Fruit fly (Drosophila melanogaster): ENCODE measurements around the gene CG12684.

CG12684 gene

dm6 chrX:4592258-4592657 lies 20.5 kb upstream of the CG12684 start:
- TF ChIP-seq crol (GFP tag; IDR thresholded peaks at IDR 0.05) (0 out of 2 replicates have a peak, but pooled peaks have one; percentile 30), H15 (GFP tag; IDR thresholded peaks at IDR 0.05) (no peak), cg (GFP tag; optimal IDR thresholded peaks at IDR 0.05) (peak; percentile 31), hkb (optimal IDR thresholded peaks at IDR 0.05) (no peak), hkb (GFP tag; IDR thresholded peaks at IDR 0.05) (no peak)

dm6 chrX:4590772-4591064 lies 19.0 kb upstream of the CG12684 start:
- TF ChIP-seq CG11696 (GFP tag; IDR thresholded peaks at IDR 0.05) (no peak), CG14441 (GFP tag; IDR thresholded peaks at IDR 0.05) (no peak), maf-S (GFP tag; optimal IDR thresholded peaks at IDR 0.05) (no peak), eve (GFP tag; optimal IDR thresholded peaks at IDR 0.05) (peak in 1 of 2 experiments; percentile 62), tin (GFP tag; optimal IDR thresholded peaks at IDR 0.05) (no peak), Nf-YC (tag; optimal IDR thresholded peaks at IDR 0.05) (no peak), gcm (GFP tag; optimal IDR thresholded peaks at IDR 0.05) (no peak), sc (optimal IDR thresholded peaks at IDR 0.05) (no peak), sc (GFP tag; optimal IDR thresholded peaks at IDR 0.05) (no peak), ap (GFP tag; IDR thresholded peaks at IDR 0.05) (no peak), ab (GFP tag; optimal IDR thresholded peaks at IDR 0.05) (no peak), hb (GFP tag; IDR thresholded peaks at IDR 0.05; ENCODE audit: partially characterized antibody) (no peak), vnd (GFP tag; IDR thresholded peaks at IDR 0.05; ENCODE audit: partially characterized antibody) (no peak), odd (GFP tag; optimal IDR thresholded peaks at IDR 0.05) (no peak), mirr (GFP tag; optimal IDR thresholded peaks at IDR 0.05) (no peak), Med (GFP tag) (no peak), cad (GFP tag; optimal IDR thresholded peaks at IDR 0.05) (no peak), CG17385 (GFP tag; optimal IDR thresholded peaks at IDR 0.05) (peak; percentile 69), CG15601 (tag; optimal IDR thresholded peaks at IDR 0.05) (no peak), CG2202 (tag; optimal IDR thresholded peaks at IDR 0.05) (no peak), peb (GFP tag; IDR thresholded peaks at IDR 0.05) (no peak), Awh (GFP tag; IDR thresholded peaks at IDR 0.05) (no peak), tup (GFP tag; optimal IDR thresholded peaks at IDR 0.05) (no peak), Mes4 (GFP tag; optimal IDR thresholded peaks at IDR 0.05) (no peak), CG2678 (tag; optimal IDR thresholded peaks at IDR 0.05) (peak; percentile 6), dmrt11E (tag; optimal IDR thresholded peaks at IDR 0.05) (no peak), CG4360 (GFP tag; IDR thresholded peaks at IDR 0.05) (peak; percentile 64; the same call in 1 of the 2 replicates), CG2116 (GFP tag; optimal IDR thresholded peaks at IDR 0.05) (no peak), kay (GFP tag; optimal IDR thresholded peaks at IDR 0.05) (no peak), bigmax (GFP tag; optimal IDR thresholded peaks at IDR 0.05) (no peak), Hr51 (GFP tag; optimal IDR thresholded peaks at IDR 0.05) (no peak)

dm6 chrX:4589951-4590771 lies 18.4 kb upstream of the CG12684 start:
- TF ChIP-seq CG18476 (GFP tag; optimal IDR thresholded peaks at IDR 0.05) (no peak), CG33557 (GFP tag; optimal IDR thresholded peaks at IDR 0.05) (peak; percentile 60), CkIIα-i1 (GFP tag; IDR thresholded peaks at IDR 0.05) (0 out of 2 replicates have a peak, but pooled peaks have one; percentile 24), CG12219 (GFP tag; optimal IDR thresholded peaks at IDR 0.05) (peak; percentile 83), Dll (GFP tag; IDR thresholded peaks at IDR 0.05; ENCODE audit: partially characterized antibody) (no peak), CG16813 (GFP tag; IDR thresholded peaks at IDR 0.05; ENCODE audit: partially characterized antibody) (no peak), bab2 (GFP tag; optimal IDR thresholded peaks at IDR 0.05) (peak; percentile 32), CG15696 (tag; optimal IDR thresholded peaks at IDR 0.05) (peak; percentile 76), aop (GFP tag; IDR thresholded peaks at IDR 0.05) (peak; percentile 81), CG1832 (GFP tag; optimal IDR thresholded peaks at IDR 0.05) (peak; percentile 31), Neu2 (GFP tag; optimal IDR thresholded peaks at IDR 0.05; ENCODE audit: borderline replicate concordance) (no peak), ind (GFP tag; optimal IDR thresholded peaks at IDR 0.05) (peak; percentile 79), gro (GFP tag; optimal IDR thresholded peaks at IDR 0.05) (no peak), ken (GFP tag; IDR thresholded peaks at IDR 0.05) (peak; percentile 96), sim (GFP tag; IDR thresholded peaks at IDR 0.05) (peak; percentile 93)

All from whole organism, embryonic.